Fruit fly (Drosophila melanogaster) whole organism, embryonic: ENCODE measurements around the gene CG12398.

Experiments used
- Atf3 ChIP-seq: fragments of 200-800 bp; sonication (Bioruptor generic); optimal IDR thresholded peaks from 3 replicates; lab custom pipeline; 2016; ENCODE audit warnings: missing biosample characterization, missing genetic modification characterization
- CG10321 ChIP-seq: fragments of 200-800 bp; sonication (Bioruptor generic); IDR thresholded peaks from 2 replicates; pipeline ENCODE4 v1.3.6; 2022; ENCODE audit warnings: missing biosample characterization, missing genetic modification characterization
- CG11093 ChIP-seq: fragments of 200-800 bp; sonication (Bioruptor generic); IDR thresholded peaks from 3 replicates; pipeline ENCODE4 v1.3.6; 2022; ENCODE audit warnings: missing biosample characterization, missing genetic modification characterization
- CG11398 ChIP-seq: fragments of 200-800 bp; sonication (Bioruptor generic); optimal IDR thresholded peaks from 2 replicates; lab custom pipeline; 2016; ENCODE audit warnings: missing biosample characterization, missing genetic modification characterization
- CG11504 ChIP-seq: fragments of 200-800 bp; sonication (Bioruptor generic); optimal IDR thresholded peaks from 3 replicates; lab custom pipeline; 2019; ENCODE audit warnings: missing biosample characterization, mild to moderate bottlenecking, missing genetic modification characterization, moderate library complexity
- CG13894 ChIP-seq: fragments of 200-800 bp; sonication (Bioruptor generic); optimal IDR thresholded peaks from 3 replicates; lab custom pipeline; 2018; ENCODE audit warnings: missing biosample characterization, mild to moderate bottlenecking, missing genetic modification characterization, moderate library complexity
- CG14860 ChIP-seq: fragments of 200-800 bp; sonication (Bioruptor generic); IDR thresholded peaks from 3 replicates; pipeline ENCODE4 v1.3.6; 2022; ENCODE audit warnings: missing biosample characterization, missing genetic modification characterization; ENCODE audit not compliant: partially characterized antibody
- CG1603 ChIP-seq: fragments of 200-800 bp; sonication (Bioruptor generic); optimal IDR thresholded peaks from 2 replicates; lab custom pipeline; 2019; ENCODE audit warnings: missing biosample characterization, mild to moderate bottlenecking, missing genetic modification characterization, moderate library complexity
- CG17568 ChIP-seq: fragments of 200-800 bp; sonication (Bioruptor generic); optimal IDR thresholded peaks from 2 replicates; lab custom pipeline; 2018; ENCODE audit warnings: missing biosample characterization, mild to moderate bottlenecking, missing genetic modification characterization, moderate library complexity
- CG17802 ChIP-seq: fragments of 200-800 bp; sonication (Bioruptor generic); optimal IDR thresholded peaks from 2 replicates; lab custom pipeline; 2018; ENCODE audit warnings: missing biosample characterization, mild to moderate bottlenecking, missing genetic modification characterization, moderate library complexity
- CG31365 ChIP-seq: fragments of 200-800 bp; sonication (Bioruptor generic); optimal IDR thresholded peaks from 2 replicates; lab custom pipeline; 2018; ENCODE audit warnings: missing biosample characterization, mild to moderate bottlenecking, missing genetic modification characterization
- CG43689 ChIP-seq: fragments of 200-800 bp; sonication (Bioruptor generic); IDR thresholded peaks from 2 replicates; pipeline ENCODE4 v1.3.6; 2022; ENCODE audit warnings: missing biosample characterization, missing genetic modification characterization
- CG6175 ChIP-seq: fragments of 200-800 bp; sonication (Bioruptor generic); IDR thresholded peaks from 3 replicates; pipeline ENCODE4 v1.3.6; 2022; ENCODE audit warnings: missing biosample characterization, missing genetic modification characterization
- CG7556 ChIP-seq: fragments of 200-800 bp; sonication (Bioruptor generic); optimal IDR thresholded peaks from 2 replicates; lab custom pipeline; 2017; ENCODE audit warnings: missing biosample characterization, mild to moderate bottlenecking, missing genetic modification characterization
- CG8290 ChIP-seq, 3 experiments: fragments of 200-800 bp; sonication (Bioruptor generic); optimal IDR thresholded peaks; 2 replicates each; lab custom pipeline; 2016 to 2019; ENCODE audit warnings: missing biosample characterization in 3 of 3, missing genetic modification characterization in 3 of 3, mild to moderate bottlenecking in 2 of 3, moderate library complexity in 1 of 3
- CG9876 ChIP-seq: fragments of 200-800 bp; sonication (Bioruptor generic); optimal IDR thresholded peaks from 2 replicates; lab custom pipeline; 2016; ENCODE audit warnings: missing biosample characterization, missing genetic modification characterization
- CG9932 ChIP-seq: fragments of 200-800 bp; sonication (Bioruptor generic); IDR thresholded peaks from 2 replicates; pipeline ENCODE4 v1.3.6; 2022; ENCODE audit warnings: missing biosample characterization, missing genetic modification characterization
- Drgx ChIP-seq: fragments of 200-800 bp; sonication (Bioruptor generic); IDR thresholded peaks from 2 replicates; pipeline ENCODE4 v1.3.6; 2022; ENCODE audit warnings: missing biosample characterization, missing genetic modification characterization
- HLHmδ ChIP-seq: fragments of 200-800 bp; sonication (Bioruptor generic); optimal IDR thresholded peaks from 2 replicates; lab custom pipeline; 2018; ENCODE audit warnings: missing biosample characterization, mild to moderate bottlenecking, missing genetic modification characterization, moderate library complexity
- HmgD ChIP-seq: fragments of 200-800 bp; sonication (Bioruptor generic); optimal IDR thresholded peaks from 3 replicates; lab custom pipeline; 2016; ENCODE audit warnings: missing biosample characterization, missing genetic modification characterization
- Nf-YB ChIP-seq: fragments of 200-800 bp; sonication (Bioruptor generic); optimal IDR thresholded peaks from 3 replicates; lab custom pipeline; 2019; ENCODE audit warnings: missing biosample characterization, mild to moderate bottlenecking, missing genetic modification characterization, moderate library complexity
- Stat92E ChIP-seq, 3 experiments: fragments of >200 bp in 2 of 3; fragments of 200-800 bp in 1 of 3; sonication (Bioruptor generic) in 1 of 3; optimal IDR thresholded peaks; 2 replicates each; lab custom pipeline; 2017 to 2019; ENCODE audit warnings: missing biosample characterization in 3 of 3, missing genetic modification characterization in 3 of 3, mild to moderate bottlenecking in 1 of 3, moderate library complexity in 1 of 3
- Xrp1 ChIP-seq: fragments of 200-800 bp; sonication (Bioruptor generic); IDR thresholded peaks from 2 replicates; pipeline ENCODE4 v1.3.6; 2022; ENCODE audit warnings: missing biosample characterization, missing genetic modification characterization
- abd-A ChIP-seq: fragments of 200-800 bp; sonication (Bioruptor generic); optimal IDR thresholded peaks from 3 replicates; lab custom pipeline; 2019; ENCODE audit warnings: missing biosample characterization, mild to moderate bottlenecking, missing genetic modification characterization, moderate library complexity
- ac ChIP-seq: fragments of 200-800 bp; sonication (Bioruptor generic); optimal IDR thresholded peaks from 3 replicates; lab custom pipeline; 2017; ENCODE audit warnings: missing biosample characterization, mild to moderate bottlenecking, missing genetic modification characterization
- ap ChIP-seq: fragments of 200-800 bp; sonication (Bioruptor generic); IDR thresholded peaks from 2 replicates; pipeline ENCODE4 v1.3.6; 2022; ENCODE audit warnings: missing biosample characterization, missing genetic modification characterization
- bowl ChIP-seq: fragments of 200-800 bp; sonication (Bioruptor generic); IDR thresholded peaks from 2 replicates; pipeline ENCODE4 v1.3.6; 2022; ENCODE audit warnings: missing biosample characterization, missing genetic modification characterization
- cg ChIP-seq: fragments of 200-800 bp; sonication (Bioruptor generic); optimal IDR thresholded peaks from 3 replicates; lab custom pipeline; 2019; ENCODE audit warnings: missing biosample characterization, mild to moderate bottlenecking, missing genetic modification characterization, moderate library complexity
- dmrt11E ChIP-seq: fragments of 200-800 bp; sonication (Bioruptor generic); optimal IDR thresholded peaks from 3 replicates; lab custom pipeline; 2018; ENCODE audit warnings: missing biosample characterization, mild to moderate bottlenecking, missing genetic modification characterization, moderate library complexity
- grn ChIP-seq: fragments of 200-800 bp; sonication (Bioruptor generic); optimal IDR thresholded peaks from 3 replicates; lab custom pipeline; 2017; ENCODE audit warnings: missing biosample characterization, missing genetic modification characterization
- her ChIP-seq: fragments of 200-800 bp; sonication (Bioruptor generic); optimal IDR thresholded peaks from 2 replicates; lab custom pipeline; 2016; ENCODE audit warnings: missing biosample characterization, missing genetic modification characterization
- hkb ChIP-seq, 2 experiments: fragments of 200-800 bp in 1 of 2; fragments of >200 bp in 1 of 2; sonication (Bioruptor generic) in 1 of 2; IDR thresholded peaks in 1 of 2; optimal IDR thresholded peaks in 1 of 2; 2 replicates each; pipeline versions ENCODE4 v1.3.6 to Lab custom; 2017 to 2022; ENCODE audit warnings: missing biosample characterization in 1 of 2, missing genetic modification characterization in 1 of 2
- hth ChIP-seq: fragments of >200 bp; optimal IDR thresholded peaks from 2 replicates; lab custom pipeline; 2017; ENCODE audit warnings: inconsistent platforms
- insv ChIP-seq, 2 experiments: fragments of 200-800 bp; sonication (Bioruptor generic); optimal IDR thresholded peaks; 3 replicates each; lab custom pipeline; 2016 to 2018; ENCODE audit warnings: missing biosample characterization in 2 of 2, missing genetic modification characterization in 2 of 2
- jing ChIP-seq: fragments of 200-800 bp; sonication (Bioruptor generic); optimal IDR thresholded peaks from 2 replicates; lab custom pipeline; 2018; ENCODE audit warnings: missing biosample characterization, mild to moderate bottlenecking, missing genetic modification characterization
- jumu ChIP-seq: fragments of 200-800 bp; sonication (Bioruptor generic); optimal IDR thresholded peaks from 3 replicates; lab custom pipeline; 2016; ENCODE audit warnings: missing biosample characterization, missing genetic modification characterization
- lov ChIP-seq, 2 experiments: fragments of 200-800 bp in 1 of 2; fragments of >200 bp in 1 of 2; sonication (Bioruptor generic) in 1 of 2; IDR thresholded peaks in 1 of 2; optimal IDR thresholded peaks in 1 of 2; 2 replicates in 1 of 2; 3 replicates in 1 of 2; pipeline versions ENCODE4 v1.3.6 to Lab custom; 2017 to 2022; ENCODE audit warnings: missing biosample characterization in 1 of 2, missing genetic modification characterization in 1 of 2
- nom ChIP-seq: fragments of 200-800 bp; sonication (Bioruptor generic); optimal IDR thresholded peaks from 2 replicates; lab custom pipeline; 2017; ENCODE audit warnings: missing biosample characterization, missing genetic modification characterization, mild to moderate bottlenecking, moderate library complexity, missing genetic modification reagents
- otp ChIP-seq: fragments of 200-800 bp; sonication (Bioruptor generic); IDR thresholded peaks from 3 replicates; pipeline ENCODE4, ENCODE4 v1.3.6; 2022; ENCODE audit warnings: missing biosample characterization, missing genetic modification characterization
- prd ChIP-seq, 3 experiments: fragments of >200 bp in 2 of 3; fragments of 200-800 bp in 1 of 3; sonication (Bioruptor generic) in 1 of 3; optimal IDR thresholded peaks in 2 of 3; IDR thresholded peaks in 1 of 3; 2 replicates in 2 of 3; 3 replicates in 1 of 3; pipeline versions ENCODE4 v1.3.6 to Lab custom; 2017 to 2022; ENCODE audit warnings: missing biosample characterization in 1 of 3, missing genetic modification characterization in 1 of 3
- pros ChIP-seq: fragments of 200-800 bp; sonication (Bioruptor generic); optimal IDR thresholded peaks from 3 replicates; lab custom pipeline; 2019; ENCODE audit warnings: missing biosample characterization, mild to moderate bottlenecking, missing genetic modification characterization, moderate library complexity
- run ChIP-seq: fragments of 200-800 bp; sonication (Bioruptor generic); optimal IDR thresholded peaks from 3 replicates; lab custom pipeline; 2018; ENCODE audit warnings: missing biosample characterization, mild to moderate bottlenecking, missing genetic modification characterization
- scrt ChIP-seq: fragments of 200-800 bp; sonication (Bioruptor generic); optimal IDR thresholded peaks from 2 replicates; lab custom pipeline; 2018; ENCODE audit warnings: missing biosample characterization, mild to moderate bottlenecking, missing genetic modification characterization, moderate library complexity
- sd ChIP-seq: fragments of 200-800 bp; sonication (Bioruptor generic); optimal IDR thresholded peaks from 3 replicates; lab custom pipeline; 2018; ENCODE audit warnings: missing biosample characterization, mild to moderate bottlenecking, missing genetic modification characterization, moderate library complexity
- sob ChIP-seq: fragments of 200-800 bp; sonication (Bioruptor generic); IDR thresholded peaks from 2 replicates; pipeline ENCODE4 v1.3.6; 2022; ENCODE audit warnings: missing biosample characterization, missing genetic modification characterization
- stc ChIP-seq: fragments of 200-800 bp; sonication (Bioruptor generic); IDR thresholded peaks from 2 replicates; pipeline ENCODE4 v1.3.6; 2022; ENCODE audit warnings: missing biosample characterization, missing genetic modification characterization
- toy ChIP-seq: fragments of 200-800 bp; sonication (Bioruptor generic); IDR thresholded peaks from 2 replicates; pipeline ENCODE4 v1.3.6; 2022; ENCODE audit warnings: missing biosample characterization, missing genetic modification characterization

Gene CG12398

dm6 chrX:14952845-14953720 is 39.5 kb upstream of the CG12398 start, which contains the start of gene pdgy (continued):
- TF ChIP-seq toy (GFP tag; lab: Robert Waterston, UW): no peak
- TF ChIP-seq Drgx (GFP tag; lab: Robert Waterston, UW): peak; percentile 50
- TF ChIP-seq CG8290 (GFP tag; optimal IDR thresholded peaks at IDR 0.05; lab: Kevin White, UChicago): no peak
- TF ChIP-seq CG8290 (tag; optimal IDR thresholded peaks at IDR 0.05; lab: Kevin White, UChicago): peak in 1 of 2 experiments; percentile 55
- no peak for TF ChIP-seq CG10321 (GFP tag; lab: Robert Waterston, UW)
- no peak; the same call in 2 of the 3 replicates for TF ChIP-seq otp (GFP tag; lab: Robert Waterston, UW)
- TF ChIP-seq hkb (optimal IDR thresholded peaks at IDR 0.05; lab: Kevin White, UChicago): no peak
- no peak for TF ChIP-seq hkb (GFP tag; IDR thresholded peaks at IDR 0.05; lab: Robert Waterston, UW)
- TF ChIP-seq CG1603 (tag; lab: Kevin White, UChicago): no peak
- peak; percentile 11 for TF ChIP-seq HLHmδ (GFP tag; lab: Kevin White, UChicago)
- TF ChIP-seq stc (GFP tag; lab: Robert Waterston, UW): no peak
- peak; percentile 18 for TF ChIP-seq CG13894 (tag; lab: Kevin White, UChicago)
- TF ChIP-seq CG11504: peak; percentile 8
- peak; percentile 100 for TF ChIP-seq nom
- TF ChIP-seq CG9932 (GFP tag; lab: Robert Waterston, UW): no peak
- no peak for TF ChIP-seq CG14860 (GFP tag; lab: Robert Waterston, UW)
- no peak for TF ChIP-seq ac (GFP tag; lab: Kevin White, UChicago)
- peak; percentile 95 for TF ChIP-seq pros
- TF ChIP-seq Xrp1 (GFP tag; lab: Robert Waterston, UW): 0 out of 2 replicates have a peak, but pooled peaks have one; percentile 9
- no peak for TF ChIP-seq jing (GFP tag; lab: Kevin White, UChicago)
- TF ChIP-seq jumu (GFP tag; lab: Kevin White, UChicago): no peak
- TF ChIP-seq dmrt11E (tag; lab: Kevin White, UChicago): no peak
- TF ChIP-seq Stat92E (GFP tag; optimal IDR thresholded peaks at IDR 0.05; lab: Kevin White, UChicago): no peak
- peak; percentile 60 for TF ChIP-seq abd-A (tag; lab: Kevin White, UChicago)
- TF ChIP-seq CG17802 (tag; lab: Kevin White, UChicago): no peak
- peak; percentile 7 for TF ChIP-seq CG7556
- no peak for TF ChIP-seq CG11398 (GFP tag; lab: Kevin White, UChicago)
- TF ChIP-seq CG31365 (tag; lab: Kevin White, UChicago): no peak
- TF ChIP-seq prd (optimal IDR thresholded peaks at IDR 0.05; lab: Kevin White, UChicago): no peak
- no peak for TF ChIP-seq prd (GFP tag; IDR thresholded peaks at IDR 0.05; lab: Robert Waterston, UW)
- no peak for TF ChIP-seq sd (tag; lab: Kevin White, UChicago)
- no peak for TF ChIP-seq run
- TF ChIP-seq HmgD (GFP tag; lab: Kevin White, UChicago): no peak
- TF ChIP-seq CG9876: no peak
- 0 out of 2 replicates have a peak, but pooled peaks have one; percentile 21 for TF ChIP-seq bowl (GFP tag; lab: Robert Waterston, UW)
- TF ChIP-seq Nf-YB (GFP tag; lab: Kevin White, UChicago): no peak
- peak; percentile 23 for TF ChIP-seq scrt (GFP tag; lab: Kevin White, UChicago)
- TF ChIP-seq hth (lab: Kevin White, UChicago): no peak
- TF ChIP-seq sob (GFP tag; lab: Robert Waterston, UW): no peak
- TF ChIP-seq CG6175 (GFP tag; lab: Robert Waterston, UW): peak; percentile 88
- TF ChIP-seq CG17568 (GFP tag; lab: Kevin White, UChicago): no peak
- no peak for TF ChIP-seq CG43689 (GFP tag; lab: Robert Waterston, UW)
- TF ChIP-seq cg (GFP tag; lab: Kevin White, UChicago): no peak
- TF ChIP-seq Atf3: no peak
- no peak for TF ChIP-seq CG11093
- TF ChIP-seq ap: no peak
- TF ChIP-seq her (GFP tag; lab: Kevin White, UChicago): peak; percentile 12
- no peak for TF ChIP-seq lov (optimal IDR thresholded peaks at IDR 0.05; lab: Kevin White, UChicago)
- TF ChIP-seq lov (GFP tag; IDR thresholded peaks at IDR 0.05; lab: Robert Waterston, UW): no peak
- TF ChIP-seq grn: no peak
- no peak for TF ChIP-seq insv (GFP tag; optimal IDR thresholded peaks at IDR 0.05; lab: Kevin White, UChicago)
